Worm (Caenorhabditis elegans): ENCODE measurements around the gene Y82E9BL.18.

Y82E9BL.18 gene

ce11 chrIII:1342919-1343419, 16.4 kb downstream of the Y82E9BL.18 start, which contains the start of gene fbxa-27:
Gene fbxa-27 (plus strand): TSS chrIII:1342969.
- TF ChIP-seq sma-9 (GFP tag; optimal IDR thresholded peaks at IDR 0.05) (no peak), sma-9 (tag; optimal IDR thresholded peaks at IDR 0.05) (no peak), mab-5 (tag; optimal IDR thresholded peaks at IDR 0.05) (no peak), lsy-2 (tag; optimal IDR thresholded peaks at IDR 0.05) (no peak), sem-4 (tag; optimal IDR thresholded peaks at IDR 0.05) (no peak), unc-39 (tag; optimal IDR thresholded peaks at IDR 0.05) (no peak), lin-13 (GFP tag; optimal IDR thresholded peaks at IDR 0.05) (no peak), mdl-1 (tag; optimal IDR thresholded peaks at IDR 0.05) (no peak), nhr-23 (tag; optimal IDR thresholded peaks at IDR 0.05) (no peak), nhr-10 (tag; optimal IDR thresholded peaks at IDR 0.05) (no peak), fos-1 (tag; optimal IDR thresholded peaks at IDR 0.05) (no peak), lin-39 (tag; optimal IDR thresholded peaks at IDR 0.05) (no peak), nhr-11 (tag; optimal IDR thresholded peaks at IDR 0.05) (no peak)

- TF ChIP-seq nhr-25 (tag; optimal IDR thresholded peaks at IDR 0.05) = no peak
- no peak for TF ChIP-seq blmp-1 (tag; optimal IDR thresholded peaks at IDR 0.05; ENCODE audit: insufficient read depth)
- TF ChIP-seq crh-2 (tag; optimal IDR thresholded peaks at IDR 0.05) = no peak
- TF ChIP-seq unc-55 (GFP tag; optimal IDR thresholded peaks at IDR 0.05) = no peak
- TF ChIP-seq lin-13 (GFP tag; optimal IDR thresholded peaks at IDR 0.05) = no peak
- TF ChIP-seq unc-39 (tag; optimal IDR thresholded peaks at IDR 0.05) = no peak
- TF ChIP-seq snpc-4 (tag; optimal IDR thresholded peaks at IDR 0.05) = no peak
- no peak for TF ChIP-seq nhr-10 (tag; optimal IDR thresholded peaks at IDR 0.05)
- no peak for TF ChIP-seq gmeb-1 (tag; optimal IDR thresholded peaks at IDR 0.05)
- no peak for TF ChIP-seq ZK546.5 (tag; optimal IDR thresholded peaks at IDR 0.05)
- TF ChIP-seq sem-4 (tag; optimal IDR thresholded peaks at IDR 0.05) = no peak
- TF ChIP-seq lsy-2 (tag; optimal IDR thresholded peaks at IDR 0.05) = no peak
- no peak for TF ChIP-seq unc-62 (GFP tag; optimal IDR thresholded peaks at IDR 0.05)
- TF ChIP-seq nhr-6 (tag; optimal IDR thresholded peaks at IDR 0.05) = no peak
- TF ChIP-seq sma-9 (GFP tag; optimal IDR thresholded peaks at IDR 0.05) = no peak
- TF ChIP-seq sma-9 (tag; optimal IDR thresholded peaks at IDR 0.05) = no peak
- no peak for TF ChIP-seq ztf-4 (tag; optimal IDR thresholded peaks at IDR 0.05)
- no peak for TF ChIP-seq peb-1 (tag; optimal IDR thresholded peaks at IDR 0.05)
- no peak for TF ChIP-seq mbf-1 (tag; optimal IDR thresholded peaks at IDR 0.05)
- TF ChIP-seq alr-1 (tag; optimal IDR thresholded peaks at IDR 0.05) = no peak
These were observed 19.1 kb downstream of the Y82E9BL.18 start, which contains the start of gene Y82E9BL.6 for ce11 chrIII:1345694-1346093. Gene Y82E9BL.6 (minus strand): TSS chrIII:1345794.

ce11 chrIII:1347003-1347402, 20.4 kb downstream of the Y82E9BL.18 start:
- TF ChIP-seq sem-4 (tag; optimal IDR thresholded peaks at IDR 0.05) (no peak), blmp-1 (tag; optimal IDR thresholded peaks at IDR 0.05; ENCODE audit: insufficient read depth) (no peak), ceh-16 (tag; optimal IDR thresholded peaks at IDR 0.05) (no peak), fos-1 (tag; optimal IDR thresholded peaks at IDR 0.05) (no peak), ztf-1 (GFP tag; conservative IDR thresholded peaks at IDR 0.05) (no peak), F13H6.1 (tag; optimal IDR thresholded peaks at IDR 0.05) (no peak)

ce11 chrIII:1347539-1347938, 20.9 kb downstream of the Y82E9BL.18 start, which contains the start of gene Y82E9BL.5:
Gene Y82E9BL.5 (minus strand): TSS chrIII:1347639.
- no peak for TF ChIP-seq F13H6.1 (tag; optimal IDR thresholded peaks at IDR 0.05)
- TF ChIP-seq mab-5 (tag; optimal IDR thresholded peaks at IDR 0.05) = no peak
- no peak for TF ChIP-seq R02D3.7 (tag; optimal IDR thresholded peaks at IDR 0.05)
- TF ChIP-seq Y55F3AM.14 (GFP tag; optimal IDR thresholded peaks at IDR 0.05) = no peak
- TF ChIP-seq dmd-4 (tag; optimal IDR thresholded peaks at IDR 0.05) = no peak
- no peak for TF ChIP-seq snpc-4 (tag; optimal IDR thresholded peaks at IDR 0.05)
- TF ChIP-seq nhr-25 (tag; optimal IDR thresholded peaks at IDR 0.05) = no peak
- no peak for TF ChIP-seq unc-55 (GFP tag; optimal IDR thresholded peaks at IDR 0.05)
- no peak for TF ChIP-seq peb-1 (tag; optimal IDR thresholded peaks at IDR 0.05)
- TF ChIP-seq ztf-1 (GFP tag; conservative IDR thresholded peaks at IDR 0.05) = no peak
- TF ChIP-seq C34F6.9 (tag; optimal IDR thresholded peaks at IDR 0.05) = no peak
- TF ChIP-seq aly-2 (tag; optimal IDR thresholded peaks at IDR 0.05) = no peak
- TF ChIP-seq mbf-1 (tag; optimal IDR thresholded peaks at IDR 0.05) = no peak
- no peak for TF ChIP-seq sem-4 (tag; optimal IDR thresholded peaks at IDR 0.05)
- TF ChIP-seq sma-3 (GFP tag; optimal IDR thresholded peaks at IDR 0.05) = no peak

Data from whole organism, L2 larva.